Worm (Caenorhabditis elegans) whole organism, late embryonic: ENCODE results near the gene unc-32.

Experiments used
- C08G9.2 ChIP-seq: sonication (generic microtip); optimal IDR thresholded peaks from 2 replicates; lab custom pipeline; 2016; ENCODE audit warnings: mild to moderate bottlenecking, missing genetic modification characterization, moderate library complexity, missing compliant biosample characterization
- C38D4.7 ChIP-seq: fragments of 200-800 bp; sonication (Bioruptor generic); optimal IDR thresholded peaks from 2 replicates; lab custom pipeline; 2018; ENCODE audit warnings: mild to moderate bottlenecking, missing genetic modification characterization, moderate library complexity, missing compliant biosample characterization
- K09A11.1 ChIP-seq: sonication (generic microtip); optimal IDR thresholded peaks from 2 replicates; lab custom pipeline; 2017; ENCODE audit warnings: antibody characterized with exemption, mild to moderate bottlenecking, missing genetic modification characterization, missing compliant biosample characterization; ENCODE audit not compliant: insufficient read depth
- T23F11.4 ChIP-seq: fragments of 200-800 bp; sonication (Bioruptor generic); optimal IDR thresholded peaks from 2 replicates; lab custom pipeline; 2018; ENCODE audit warnings: mild to moderate bottlenecking, missing genetic modification characterization, missing compliant biosample characterization
- Y22D7AL.16 ChIP-seq: sonication (generic microtip); optimal IDR thresholded peaks from 2 replicates; lab custom pipeline; 2016; ENCODE audit warnings: missing genetic modification characterization, missing compliant biosample characterization
- ahr-1 ChIP-seq: sonication (generic microtip); optimal IDR thresholded peaks from 2 replicates; lab custom pipeline; 2016; ENCODE audit warnings: missing genetic modification characterization, missing compliant biosample characterization
- ceh-14 ChIP-seq: sonication (generic microtip); optimal IDR thresholded peaks from 2 replicates; lab custom pipeline; 2016; ENCODE audit warnings: missing genotype, missing genetic modification characterization, missing compliant biosample characterization
- ceh-2 ChIP-seq: sonication (generic microtip); optimal IDR thresholded peaks from 2 replicates; lab custom pipeline; 2016; ENCODE audit warnings: missing genotype, missing genetic modification characterization, missing compliant biosample characterization
- ceh-22 ChIP-seq: sonication (generic microtip); optimal IDR thresholded peaks from 2 replicates; lab custom pipeline; 2017; ENCODE audit warnings: missing biosample characterization, missing genetic modification characterization
- ceh-31 ChIP-seq: sonication (generic microtip); optimal IDR thresholded peaks from 2 replicates; lab custom pipeline; 2016; ENCODE audit warnings: missing genetic modification characterization, missing compliant biosample characterization
- ceh-34 ChIP-seq: sonication (generic microtip); optimal IDR thresholded peaks from 2 replicates; lab custom pipeline; 2016; ENCODE audit warnings: mild to moderate bottlenecking, missing genetic modification characterization, missing compliant biosample characterization
- ceh-45 ChIP-seq: fragments of 200-800 bp; sonication (Bioruptor generic); IDR thresholded peaks from 2 replicates; pipeline ENCODE4 v1.3.6; 2022; ENCODE audit warnings: missing genetic modification reagents, missing genetic modification characterization, missing compliant biosample characterization
- ceh-48 ChIP-seq: sonication (generic microtip); optimal IDR thresholded peaks from 2 replicates; lab custom pipeline; 2016; ENCODE audit warnings: missing genetic modification characterization, inconsistent platforms, missing compliant biosample characterization
- ceh-6 ChIP-seq: fragments of 200-800 bp; sonication (Bioruptor generic); optimal IDR thresholded peaks from 2 replicates; lab custom pipeline; 2018; ENCODE audit warnings: mild to moderate bottlenecking, missing genetic modification characterization, missing compliant biosample characterization
- che-1 ChIP-seq: sonication (generic microtip); optimal IDR thresholded peaks from 2 replicates; lab custom pipeline; 2016; ENCODE audit warnings: mild to moderate bottlenecking, missing genetic modification characterization, missing compliant biosample characterization
- dve-1 ChIP-seq: sonication (generic microtip); optimal IDR thresholded peaks from 2 replicates; lab custom pipeline; 2017; ENCODE audit warnings: antibody characterized with exemption, mild to moderate bottlenecking, missing genetic modification characterization, missing compliant biosample characterization
- elt-2 ChIP-seq: sonication (generic microtip); optimal IDR thresholded peaks from 2 replicates; lab custom pipeline; 2016; ENCODE audit warnings: missing genetic modification reagents, missing genetic modification characterization, missing compliant biosample characterization
- elt-4 ChIP-seq: sonication (generic microtip); optimal IDR thresholded peaks from 2 replicates; lab custom pipeline; 2016; ENCODE audit warnings: missing genetic modification characterization, missing compliant biosample characterization
- eyg-1 ChIP-seq: sonication (generic microtip); optimal IDR thresholded peaks from 2 replicates; lab custom pipeline; 2016; ENCODE audit warnings: missing genotype, missing genetic modification characterization, missing compliant biosample characterization
- hlh-30 ChIP-seq: sonication (generic microtip); optimal IDR thresholded peaks from 2 replicates; lab custom pipeline; 2017; ENCODE audit warnings: antibody characterized with exemption, missing genetic modification characterization, missing compliant biosample characterization; ENCODE audit not compliant: insufficient read depth
- hlh-6 ChIP-seq: sonication (generic microtip); optimal IDR thresholded peaks from 2 replicates; lab custom pipeline; 2016; ENCODE audit warnings: missing genotype, missing genetic modification characterization, missing compliant biosample characterization
- hlh-8 ChIP-seq: sonication (generic microtip); optimal IDR thresholded peaks from 2 replicates; lab custom pipeline; 2016; ENCODE audit warnings: missing genotype, missing genetic modification characterization, missing compliant biosample characterization
- lin-11 ChIP-seq: fragments of 200-800 bp; sonication (Bioruptor generic); optimal IDR thresholded peaks from 2 replicates; lab custom pipeline; 2018; ENCODE audit warnings: mild to moderate bottlenecking, missing genetic modification characterization, missing compliant biosample characterization
- madf-2 ChIP-seq: sonication (generic microtip); optimal IDR thresholded peaks from 2 replicates; lab custom pipeline; 2017; ENCODE audit warnings: missing genetic modification characterization, missing compliant biosample characterization
- nfya-1 ChIP-seq: sonication (generic microtip); optimal IDR thresholded peaks from 2 replicates; lab custom pipeline; 2017; ENCODE audit warnings: missing genetic modification characterization, mild to moderate bottlenecking, missing compliant biosample characterization, antibody characterized with exemption, moderate library complexity
- nhr-232 ChIP-seq: sonication (generic microtip); optimal IDR thresholded peaks from 2 replicates; lab custom pipeline; 2016; ENCODE audit warnings: missing genetic modification characterization, missing compliant biosample characterization
- odd-2 ChIP-seq: sonication (generic microtip); optimal IDR thresholded peaks from 2 replicates; lab custom pipeline; 2017; ENCODE audit warnings: antibody characterized with exemption, mild to moderate bottlenecking, missing genetic modification characterization, missing compliant biosample characterization
- pag-3 ChIP-seq: sonication (generic microtip); optimal IDR thresholded peaks from 2 replicates; lab custom pipeline; 2016; ENCODE audit warnings: missing compliant biosample characterization, missing genetic modification characterization, borderline replicate concordance
- pat-9 ChIP-seq: fragments of 200-800 bp; sonication (Bioruptor generic); optimal IDR thresholded peaks from 2 replicates; lab custom pipeline; 2018; ENCODE audit warnings: mild to moderate bottlenecking, missing genetic modification characterization, moderate library complexity, missing compliant biosample characterization
- pax-1 ChIP-seq: fragments of 150-350 bp; optimal IDR thresholded peaks from 2 replicates; lab custom pipeline; 2014; ENCODE audit warnings: missing biosample characterization, missing genetic modification characterization
- pha-2 ChIP-seq: sonication (generic microtip); optimal IDR thresholded peaks from 2 replicates; lab custom pipeline; 2017; ENCODE audit warnings: mild to moderate bottlenecking, missing genetic modification characterization, missing compliant biosample characterization
- pha-4 ChIP-seq: fragments of 150-350 bp; optimal IDR thresholded peaks from 2 replicates; lab custom pipeline; 2018; ENCODE audit warnings: missing biosample characterization, missing genetic modification reagents, missing genetic modification characterization
- pqm-1 ChIP-seq: sonication (generic microtip); optimal IDR thresholded peaks from 2 replicates; lab custom pipeline; 2016; ENCODE audit warnings: missing genetic modification characterization, missing compliant biosample characterization
- pros-1 ChIP-seq: fragments of 150-350 bp; optimal IDR thresholded peaks from 2 replicates; lab custom pipeline; 2014; ENCODE audit warnings: missing biosample characterization, missing genetic modification reagents, missing genetic modification characterization
- ref-2 ChIP-seq: sonication (generic microtip); optimal IDR thresholded peaks from 2 replicates; lab custom pipeline; 2016; ENCODE audit warnings: missing genetic modification characterization, missing compliant biosample characterization
- rnt-1 ChIP-seq: sonication (generic microtip); optimal IDR thresholded peaks from 2 replicates; lab custom pipeline; 2016; ENCODE audit warnings: missing genetic modification characterization, missing compliant biosample characterization
- sox-2 ChIP-seq: fragments of 200-800 bp; sonication (Bioruptor generic); IDR thresholded peaks from 2 replicates; pipeline ENCODE4 v1.3.6; 2022; ENCODE audit warnings: missing genetic modification reagents, missing genetic modification characterization, missing compliant biosample characterization
- sox-4 ChIP-seq: sonication (generic microtip); optimal IDR thresholded peaks from 2 replicates; lab custom pipeline; 2017; ENCODE audit warnings: mild to moderate bottlenecking, missing genetic modification characterization, inconsistent platforms, missing compliant biosample characterization
- syd-9 ChIP-seq: sonication (generic microtip); optimal IDR thresholded peaks from 2 replicates; lab custom pipeline; 2016; ENCODE audit warnings: mild to moderate bottlenecking, missing genetic modification characterization, moderate library complexity, missing compliant biosample characterization
- tbx-2 ChIP-seq: sonication (generic microtip); optimal IDR thresholded peaks from 2 replicates; lab custom pipeline; 2016; ENCODE audit warnings: missing genetic modification characterization, missing compliant biosample characterization
- ttx-3 ChIP-seq: sonication (generic microtip); optimal IDR thresholded peaks from 2 replicates; lab custom pipeline; 2016; ENCODE audit warnings: missing genetic modification reagents, missing genetic modification characterization, missing compliant biosample characterization
- unc-3 ChIP-seq, 2 experiments: fragments of 200-800 bp in 1 of 2; sonication (Bioruptor generic) in 1 of 2; sonication (generic microtip) in 1 of 2; conservative IDR thresholded peaks in 1 of 2; optimal IDR thresholded peaks in 1 of 2; 2 replicates each; pipeline versions ENCODE4 v1.3.6 to Lab custom; 2016 to 2022; ENCODE audit warnings: missing compliant biosample characterization in 2 of 2, missing genetic modification characterization in 2 of 2, missing genetic modification reagents in 1 of 2
- unc-42 ChIP-seq: sonication (generic microtip); optimal IDR thresholded peaks from 2 replicates; lab custom pipeline; 2016; ENCODE audit warnings: missing genotype, missing genetic modification characterization, missing compliant biosample characterization
- zip-5 ChIP-seq: sonication (generic microtip); optimal IDR thresholded peaks from 2 replicates; lab custom pipeline; 2016; ENCODE audit warnings: missing genetic modification characterization, missing compliant biosample characterization
- ztf-16 ChIP-seq: sonication (generic microtip); optimal IDR thresholded peaks from 2 replicates; lab custom pipeline; 2017; ENCODE audit warnings: missing genetic modification characterization, missing compliant biosample characterization

The unc-32 gene

ce11 chrIII:8867922-8868655, 37.3 kb upstream of the unc-32 start:
- TF ChIP-seq elt-2 (tag; lab: Kevin White, UChicago) (peak; percentile 17), K09A11.1 (no peak), hlh-8 (tag; lab: Kevin White, UChicago) (no peak)

ce11 chrIII:8869663-8870062, 35.8 kb upstream of the unc-32 start:
- TF ChIP-seq ceh-48 (tag; lab: Kevin White, UChicago): no peak
- TF ChIP-seq pag-3 (tag; lab: Kevin White, UChicago): no peak
- no peak for TF ChIP-seq ahr-1 (tag; lab: Kevin White, UChicago)
- TF ChIP-seq T23F11.4 (GFP tag; lab: Kevin White, UChicago): no peak
- no peak for TF ChIP-seq ceh-45 (GFP tag; lab: Robert Waterston, UW)
- no peak for TF ChIP-seq pax-1 (tag; lab: Kevin White, UChicago)
- TF ChIP-seq ceh-34: no peak
- TF ChIP-seq hlh-30: no peak
- TF ChIP-seq ztf-16: no peak
- TF ChIP-seq pha-2: no peak
- no peak for TF ChIP-seq elt-2 (tag; lab: Kevin White, UChicago)
- TF ChIP-seq odd-2 (tag; lab: Kevin White, UChicago): no peak
- no peak for TF ChIP-seq unc-3 (GFP tag; conservative IDR thresholded peaks at IDR 0.05; lab: Robert Waterston, UW)
- no peak for TF ChIP-seq unc-3 (tag; optimal IDR thresholded peaks at IDR 0.05; lab: Kevin White, UChicago)
- no peak for TF ChIP-seq syd-9 (tag; lab: Kevin White, UChicago)
- no peak for TF ChIP-seq ceh-22 (tag; lab: Kevin White, UChicago)
- TF ChIP-seq pqm-1 (tag; lab: Kevin White, UChicago): no peak

- TF ChIP-seq C38D4.7 (no peak), tbx-2 (tag; lab: Kevin White, UChicago) (no peak), zip-5 (tag; lab: Kevin White, UChicago) (no peak), unc-42 (tag; lab: Kevin White, UChicago) (peak; percentile 73), nfya-1 (tag; lab: Kevin White, UChicago) (peak; percentile 37), eyg-1 (tag; lab: Kevin White, UChicago) (peak; percentile 43), pros-1 (tag; lab: Kevin White, UChicago) (no peak), pha-4 (no peak), K09A11.1 (no peak), sox-4 (tag; lab: Kevin White, UChicago) (peak; percentile 1), pat-9 (no peak), unc-3 (GFP tag; conservative IDR thresholded peaks at IDR 0.05; lab: Robert Waterston, UW) (no peak), unc-3 (tag; optimal IDR thresholded peaks at IDR 0.05; lab: Kevin White, UChicago) (peak; percentile 47), hlh-6 (tag; lab: Kevin White, UChicago) (peak; percentile 26), ceh-48 (tag; lab: Kevin White, UChicago) (peak; percentile 57), C08G9.2 (no peak), ztf-16 (no peak), ref-2 (tag; lab: Kevin White, UChicago) (peak; percentile 2), ceh-14 (tag; lab: Kevin White, UChicago) (no peak), hlh-8 (tag; lab: Kevin White, UChicago) (no peak), ttx-3 (tag; lab: Kevin White, UChicago) (no peak), pax-1 (tag; lab: Kevin White, UChicago) (no peak), che-1 (tag; lab: Kevin White, UChicago) (no peak), rnt-1 (tag; lab: Kevin White, UChicago) (no peak), ahr-1 (tag; lab: Kevin White, UChicago) (no peak), Y22D7AL.16 (tag; lab: Kevin White, UChicago) (no peak), ceh-45 (GFP tag; lab: Robert Waterston, UW) (no peak), ceh-2 (tag; lab: Kevin White, UChicago) (no peak), syd-9 (tag; lab: Kevin White, UChicago) (peak; percentile 5), ceh-6 (GFP tag; lab: Kevin White, UChicago) (no peak), sox-2 (no peak), T23F11.4 (GFP tag; lab: Kevin White, UChicago) (no peak), nhr-232 (tag; lab: Kevin White, UChicago) (no peak), hlh-30 (no peak), dve-1 (tag; lab: Kevin White, UChicago) (no peak), elt-4 (tag; lab: Kevin White, UChicago) (no peak), odd-2 (tag; lab: Kevin White, UChicago) (no peak), ceh-31 (tag; lab: Kevin White, UChicago) (peak; percentile 36), madf-2 (tag; lab: Kevin White, UChicago) (no peak), lin-11 (no peak)
Measured at ce11 chrIII:8873045-8873457, 32.4 kb upstream of the unc-32 start.
